Fruit fly (Drosophila melanogaster): ENCODE results near the gene CG33189.

DNA sequence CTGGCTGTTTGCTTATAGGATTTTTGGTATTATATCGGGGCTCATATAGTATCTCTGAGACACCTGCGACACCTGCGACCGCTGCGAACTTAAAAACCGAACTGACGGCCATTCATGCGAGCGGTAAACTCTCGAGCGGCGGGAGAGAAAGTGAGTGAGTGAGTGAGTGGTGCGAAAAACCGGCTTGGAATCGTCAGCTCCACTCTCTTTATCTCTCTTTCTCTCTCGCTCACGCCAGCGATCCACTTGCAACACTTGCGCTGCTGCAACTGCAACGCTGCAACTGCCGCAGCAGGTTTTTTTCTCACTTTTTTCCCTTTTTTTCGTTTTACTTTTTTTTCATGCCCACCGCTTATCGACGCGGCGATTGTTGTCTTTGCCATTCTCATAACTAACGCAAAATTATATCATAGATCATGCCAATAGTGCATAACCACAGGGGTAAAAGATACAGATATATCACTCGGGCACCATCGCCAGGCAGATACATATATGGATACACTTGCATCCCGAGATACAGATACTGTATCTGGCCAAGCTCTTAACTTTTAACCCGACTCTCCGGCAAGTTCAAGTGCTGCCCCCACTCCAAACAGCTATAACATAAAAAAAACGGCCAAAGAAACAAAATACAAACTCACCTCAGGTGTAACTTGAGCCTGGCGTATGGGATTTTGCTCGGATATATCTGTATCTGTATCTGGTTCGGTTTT, 12.0 kb upstream of the CG33189 start:
- TF ChIP-seq Rx (GFP tag; IDR thresholded peaks at IDR 0.05), result no peak
- TF ChIP-seq bsh (GFP tag; optimal IDR thresholded peaks at IDR 0.05), result peak in 1 of 2 experiments; percentile 84
- no peak for TF ChIP-seq hkb (optimal IDR thresholded peaks at IDR 0.05)
- no peak for TF ChIP-seq hkb (GFP tag; IDR thresholded peaks at IDR 0.05)
- TF ChIP-seq ap (GFP tag; IDR thresholded peaks at IDR 0.05), result no peak

Measured in whole organism, embryonic.